Fruit fly (Drosophila melanogaster) whole organism, prepupa: ENCODE measurements around the gene RhoGDI.

Source experiments
- CG11762 ChIP-seq: fragments of 200-800 bp; sonication (Bioruptor generic); optimal IDR thresholded peaks from 3 replicates; lab custom pipeline; 2016; ENCODE audit warnings: missing biosample characterization, missing genetic modification characterization; ENCODE audit not compliant: insufficient read depth
- CG15336 ChIP-seq: fragments of 200-800 bp; sonication (Bioruptor generic); IDR thresholded peaks from 2 replicates; pipeline ENCODE4 v1.3.6; 2022; ENCODE audit warnings: missing biosample characterization, missing genetic modification characterization
- Eip78C ChIP-seq: fragments of 200-800 bp; sonication (Bioruptor generic); peaks from one replicate; lab custom pipeline; 2016; ENCODE audit warnings: missing biosample characterization, missing genetic modification characterization
- Hr38 ChIP-seq: sonication (Bioruptor generic); optimal IDR thresholded peaks from 2 replicates; lab custom pipeline; 2016; ENCODE audit warnings: missing biosample characterization, missing genetic modification characterization
- Met ChIP-seq: fragments of 200-800 bp; sonication (Bioruptor generic); optimal IDR thresholded peaks from 3 replicates; lab custom pipeline; 2016; ENCODE audit warnings: missing biosample characterization, missing genetic modification characterization
- OdsH ChIP-seq: fragments of 200-800 bp; sonication (Bioruptor generic); optimal IDR thresholded peaks from 3 replicates; lab custom pipeline; 2016; ENCODE audit warnings: missing biosample characterization, missing genetic modification characterization
- Sox15 ChIP-seq: fragments of 200-800 bp; sonication (Bioruptor generic); optimal IDR thresholded peaks from 3 replicates; lab custom pipeline; 2016; ENCODE audit warnings: missing biosample characterization, missing genetic modification characterization
- lz ChIP-seq: fragments of 200-800 bp; sonication (Bioruptor generic); optimal IDR thresholded peaks from 3 replicates; lab custom pipeline; 2016; ENCODE audit warnings: missing biosample characterization, missing genetic modification characterization
- salr ChIP-seq, 2 experiments: fragments of 200-800 bp; sonication (Bioruptor generic); optimal IDR thresholded peaks; 3 replicates each; lab custom pipeline; 2016 to 2018; ENCODE audit warnings: missing biosample characterization in 2 of 2, missing genetic modification characterization in 2 of 2, mild to moderate bottlenecking in 1 of 2
- vri ChIP-seq: fragments of 200-800 bp; sonication (Bioruptor generic); optimal IDR thresholded peaks from 3 replicates; lab custom pipeline; 2016; ENCODE audit warnings: missing biosample characterization, mild to moderate bottlenecking, missing genetic modification characterization

dm6 chr3L:19904411-19905135 is 24.0 kb upstream of the RhoGDI start:
- TF ChIP-seq vri (no peak), Eip78C (GFP tag; lab: Kevin White, UChicago) (peak; percentile 14), Met (no peak), CG11762 (GFP tag; lab: Kevin White, UChicago) (no peak), CG15336 (GFP tag; lab: Robert Waterston, UW) (no peak), Sox15 (GFP tag; lab: Kevin White, UChicago) (no peak), lz (GFP tag; lab: Kevin White, UChicago) (no peak), Hr38 (no peak), OdsH (GFP tag; lab: Kevin White, UChicago) (no peak), salr (GFP tag; optimal IDR thresholded peaks at IDR 0.05; lab: Kevin White, UChicago) (no peak)
